Fruit fly (Drosophila melanogaster): ENCODE data around the gene CG16700.

CG16700 gene

dm6 chrX:17123545-17124203, 32.0 kb downstream of the CG16700 start:
- TF ChIP-seq CG1620 (GFP tag; optimal IDR thresholded peaks at IDR 0.05) (no peak), CG12768 (GFP tag; optimal IDR thresholded peaks at IDR 0.05) (no peak), toe (GFP tag; optimal IDR thresholded peaks at IDR 0.05) (no peak), CG33017 (tag; optimal IDR thresholded peaks at IDR 0.05) (no peak), Crg-1 (GFP tag; optimal IDR thresholded peaks at IDR 0.05) (no peak), ovo (GFP tag; optimal IDR thresholded peaks at IDR 0.05) (no peak)

dm6 chrX:17125017-17125821, 33.6 kb downstream of the CG16700 start:
- TF ChIP-seq CG11617 (GFP tag; optimal IDR thresholded peaks at IDR 0.05) (no peak), ovo (GFP tag; optimal IDR thresholded peaks at IDR 0.05) (peak; percentile 76), bab1 (GFP tag; optimal IDR thresholded peaks at IDR 0.05) (peak; percentile 39), CG14711 (tag; optimal IDR thresholded peaks at IDR 0.05) (peak; percentile 58), Hr96 (GFP tag; optimal IDR thresholded peaks at IDR 0.05) (no peak), pad (GFP tag; optimal IDR thresholded peaks at IDR 0.05) (peak; percentile 81)

- no peak for TF ChIP-seq Clk (GFP tag; optimal IDR thresholded peaks at IDR 0.05)
- peak; percentile 1 for TF ChIP-seq Mnt (GFP tag; optimal IDR thresholded peaks at IDR 0.05)
- TF ChIP-seq bab1 (GFP tag; optimal IDR thresholded peaks at IDR 0.05): peak; percentile 77
- TF ChIP-seq CG12768 (GFP tag; optimal IDR thresholded peaks at IDR 0.05): no peak
- no peak for TF ChIP-seq toe (GFP tag; optimal IDR thresholded peaks at IDR 0.05)
- peak; percentile 25 for TF ChIP-seq ovo (GFP tag; optimal IDR thresholded peaks at IDR 0.05)
- no peak for TF ChIP-seq kay (GFP tag; ENCODE audit: borderline replicate concordance)
- peak; percentile 12 for TF ChIP-seq Crg-1 (GFP tag; optimal IDR thresholded peaks at IDR 0.05)
- TF ChIP-seq Hr96 (GFP tag; optimal IDR thresholded peaks at IDR 0.05): no peak
- TF ChIP-seq pad (GFP tag; optimal IDR thresholded peaks at IDR 0.05): peak; percentile 43
- peak; percentile 14 for TF ChIP-seq cic (GFP tag; optimal IDR thresholded peaks at IDR 0.05)
- no peak for TF ChIP-seq CG5204 (GFP tag; optimal IDR thresholded peaks at IDR 0.05)
- TF ChIP-seq CG14711 (tag; optimal IDR thresholded peaks at IDR 0.05): peak; percentile 74
- TF ChIP-seq CG33017 (tag; optimal IDR thresholded peaks at IDR 0.05): peak; percentile 79
- no peak for TF ChIP-seq CG7045 (GFP tag; optimal IDR thresholded peaks at IDR 0.05)
- TF ChIP-seq CG1620 (GFP tag; optimal IDR thresholded peaks at IDR 0.05): no peak
- TF ChIP-seq CG11617 (GFP tag; optimal IDR thresholded peaks at IDR 0.05): peak; percentile 83
- peak; percentile 52 for TF ChIP-seq tj (GFP tag; optimal IDR thresholded peaks at IDR 0.05)
- peak; percentile 84 for TF ChIP-seq CG7101 (tag; optimal IDR thresholded peaks at IDR 0.05)
- no peak for TF ChIP-seq cnc (optimal IDR thresholded peaks at IDR 0.05)
These were observed 38.2 kb downstream of the CG16700 start for dm6 chrX:17129733-17130466.

- TF ChIP-seq Hr96 (GFP tag; optimal IDR thresholded peaks at IDR 0.05) (no peak), tj (GFP tag; optimal IDR thresholded peaks at IDR 0.05) (no peak), CG14711 (tag; optimal IDR thresholded peaks at IDR 0.05) (no peak), cic (GFP tag; optimal IDR thresholded peaks at IDR 0.05) (no peak), CG7101 (tag; optimal IDR thresholded peaks at IDR 0.05) (no peak), CG33017 (tag; optimal IDR thresholded peaks at IDR 0.05) (no peak), Mnt (GFP tag; optimal IDR thresholded peaks at IDR 0.05) (no peak), ovo (GFP tag; optimal IDR thresholded peaks at IDR 0.05) (no peak), toe (GFP tag; optimal IDR thresholded peaks at IDR 0.05) (no peak), bab1 (GFP tag; optimal IDR thresholded peaks at IDR 0.05) (no peak), Crg-1 (GFP tag; optimal IDR thresholded peaks at IDR 0.05) (no peak), CG1620 (GFP tag; optimal IDR thresholded peaks at IDR 0.05) (no peak), CG12768 (GFP tag; optimal IDR thresholded peaks at IDR 0.05) (no peak), CG5204 (GFP tag; optimal IDR thresholded peaks at IDR 0.05) (no peak), kay (GFP tag; ENCODE audit: borderline replicate concordance) (no peak)
These were observed 41.0 kb downstream of the CG16700 start for dm6 chrX:17132685-17133084.

dm6 chrX:17142940-17143534, 51.4 kb downstream of the CG16700 start, which contains the start of the genes mei-217 and mei-218:
mei-217 (minus strand) TSS chrX:17142990.
mei-218 (minus strand) TSS chrX:17142990.
- TF ChIP-seq CG1620 (GFP tag; optimal IDR thresholded peaks at IDR 0.05) (peak; percentile 2), Mnt (GFP tag; optimal IDR thresholded peaks at IDR 0.05) (peak; percentile 6), CG14711 (tag; optimal IDR thresholded peaks at IDR 0.05) (peak; percentile 34), cnc (optimal IDR thresholded peaks at IDR 0.05) (no peak), toe (GFP tag; optimal IDR thresholded peaks at IDR 0.05) (no peak), cic (GFP tag; optimal IDR thresholded peaks at IDR 0.05) (no peak)

dm6 chrX:17146529-17146928, 54.9 kb downstream of the CG16700 start:
- TF ChIP-seq CG33017 (tag; optimal IDR thresholded peaks at IDR 0.05) (no peak), CG7101 (tag; optimal IDR thresholded peaks at IDR 0.05) (no peak), Clk (GFP tag; optimal IDR thresholded peaks at IDR 0.05) (no peak)

All from whole organism, adult.